Fruit fly (Drosophila melanogaster) whole organism, adult: Measurements from ENCODE around the gene CAH5.
A peak's percentile ranks its signal among the peaks of the same experiment; 100 is the strongest.

Source experiments
- CG11617 ChIP-seq: fragments of 200-800 bp; sonication (Bioruptor generic); optimal IDR thresholded peaks from 2 replicates; lab custom pipeline; 2017; ENCODE audit warnings: mild to moderate bottlenecking, missing biosample characterization, missing genetic modification reagents, missing genetic modification characterization
- CG12768 ChIP-seq: fragments of 200-800 bp; sonication (Bioruptor generic); optimal IDR thresholded peaks from 2 replicates; lab custom pipeline; 2017; ENCODE audit warnings: missing biosample characterization, missing genetic modification characterization, mild to moderate bottlenecking, moderate library complexity, missing genetic modification reagents
- CG14711 ChIP-seq: fragments of 200-800 bp; sonication (Bioruptor generic); optimal IDR thresholded peaks from 2 replicates; lab custom pipeline; 2018; ENCODE audit warnings: missing biosample characterization, mild to moderate bottlenecking, missing genetic modification characterization, moderate library complexity
- CG1620 ChIP-seq: fragments of 200-800 bp; sonication (Bioruptor generic); optimal IDR thresholded peaks from 2 replicates; lab custom pipeline; 2016; ENCODE audit warnings: missing biosample characterization, missing genetic modification characterization
- CG33017 ChIP-seq: fragments of 200-800 bp; sonication (Bioruptor generic); optimal IDR thresholded peaks from 2 replicates; lab custom pipeline; 2018; ENCODE audit warnings: missing biosample characterization, mild to moderate bottlenecking, missing genetic modification characterization, moderate library complexity
- CG5204 ChIP-seq: fragments of 200-800 bp; sonication (Bioruptor generic); optimal IDR thresholded peaks from 2 replicates; lab custom pipeline; 2016; ENCODE audit warnings: missing biosample characterization, missing genetic modification characterization
- CG7045 ChIP-seq: fragments of 200-800 bp; sonication (Bioruptor generic); optimal IDR thresholded peaks from 2 replicates; lab custom pipeline; 2017; ENCODE audit warnings: missing biosample characterization, mild to moderate bottlenecking, missing genetic modification characterization
- CG7101 ChIP-seq: fragments of 200-800 bp; sonication (Bioruptor generic); optimal IDR thresholded peaks from 2 replicates; lab custom pipeline; 2018; ENCODE audit warnings: missing biosample characterization, mild to moderate bottlenecking, missing genetic modification characterization, moderate library complexity
- Clk ChIP-seq: fragments of 200-800 bp; sonication (Bioruptor generic); optimal IDR thresholded peaks from 2 replicates; lab custom pipeline; 2017; ENCODE audit warnings: missing biosample characterization, missing genetic modification characterization
- Crg-1 ChIP-seq: fragments of 200-800 bp; sonication (Bioruptor generic); optimal IDR thresholded peaks from 2 replicates; lab custom pipeline; 2016; ENCODE audit warnings: missing biosample characterization, missing genetic modification characterization
- Hr96 ChIP-seq: fragments of 200-800 bp; sonication (Bioruptor generic); optimal IDR thresholded peaks from 2 replicates; lab custom pipeline; 2016; ENCODE audit warnings: missing biosample characterization, missing genetic modification characterization
- Mnt ChIP-seq: fragments of 200-800 bp; sonication (Bioruptor generic); optimal IDR thresholded peaks from 2 replicates; lab custom pipeline; 2016; ENCODE audit warnings: missing biosample characterization, mild to moderate bottlenecking, missing genetic modification characterization
- bab1 ChIP-seq: fragments of 200-800 bp; sonication (Bioruptor generic); optimal IDR thresholded peaks from 3 replicates; lab custom pipeline; 2019; ENCODE audit warnings: missing biosample characterization, mild to moderate bottlenecking, missing genetic modification characterization, moderate library complexity
- cic ChIP-seq: fragments of 200-800 bp; sonication (Bioruptor generic); optimal IDR thresholded peaks from 2 replicates; lab custom pipeline; 2017; ENCODE audit warnings: missing biosample characterization, mild to moderate bottlenecking, missing genetic modification characterization, moderate library complexity
- cnc ChIP-seq, 2 experiments: fragments of >200 bp; optimal IDR thresholded peaks; 2 replicates each; lab custom pipeline; 2017
- kay ChIP-seq: fragments of 200-800 bp; sonication (Bioruptor generic); peaks from one replicate; lab custom pipeline; 2016; ENCODE audit warnings: missing biosample characterization, missing genetic modification characterization, borderline replicate concordance
- ovo ChIP-seq: fragments of 200-800 bp; sonication (Bioruptor generic); optimal IDR thresholded peaks from 2 replicates; lab custom pipeline; 2016; ENCODE audit warnings: missing biosample characterization, missing genetic modification characterization
- pad ChIP-seq: fragments of 200-800 bp; sonication (Bioruptor generic); optimal IDR thresholded peaks from 3 replicates; lab custom pipeline; 2017; ENCODE audit warnings: missing biosample characterization, missing genetic modification characterization, mild to moderate bottlenecking, moderate library complexity, missing genetic modification reagents
- tj ChIP-seq: fragments of 200-800 bp; sonication (Bioruptor generic); optimal IDR thresholded peaks from 3 replicates; lab custom pipeline; 2017; ENCODE audit warnings: missing biosample characterization, mild to moderate bottlenecking, missing genetic modification characterization, moderate library complexity
- toe ChIP-seq: fragments of 200-800 bp; sonication (Bioruptor generic); optimal IDR thresholded peaks from 2 replicates; lab custom pipeline; 2016; ENCODE audit warnings: missing biosample characterization, missing genetic modification characterization

The CAH5 gene

DNA sequence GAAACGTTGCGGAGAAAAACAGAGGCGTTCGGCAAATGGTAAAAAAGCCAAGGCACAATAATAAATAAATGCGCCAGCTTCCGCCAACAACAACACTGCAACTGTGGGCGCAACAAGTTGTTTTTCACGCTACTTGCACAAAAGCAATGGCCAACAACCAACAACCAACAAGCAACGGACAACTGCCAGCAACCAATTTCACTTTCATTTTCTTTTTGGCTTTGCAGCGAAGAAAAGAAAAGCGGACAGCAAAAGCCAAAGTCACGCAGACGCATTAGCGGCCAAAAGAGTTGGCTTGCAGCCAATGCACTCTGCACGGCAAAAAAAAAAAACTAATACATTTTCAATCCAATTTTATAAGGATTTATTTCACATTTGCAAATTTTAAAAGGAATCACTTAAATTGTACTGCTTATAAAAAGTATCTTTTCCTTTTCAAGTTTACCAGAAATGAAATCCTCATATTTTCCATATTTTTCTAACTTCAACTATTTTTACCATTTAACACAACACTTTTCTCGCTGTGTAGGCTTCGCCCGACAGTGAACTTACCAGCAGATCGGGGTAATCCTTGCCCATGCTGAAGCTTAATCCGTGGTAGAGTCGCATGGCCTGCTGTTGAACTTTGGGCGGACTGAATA lies 11.1 kb upstream of the CAH5 start:
- no peak for TF ChIP-seq pad (GFP tag; lab: Kevin White, UChicago)
- no peak for TF ChIP-seq CG1620
- TF ChIP-seq Crg-1 (GFP tag; lab: Kevin White, UChicago), result no peak
- no peak for TF ChIP-seq CG33017 (tag; lab: Kevin White, UChicago)
- no peak for TF ChIP-seq toe (GFP tag; lab: Kevin White, UChicago)
- no peak for TF ChIP-seq Clk (GFP tag; lab: Kevin White, UChicago)
- TF ChIP-seq CG14711 (tag; lab: Kevin White, UChicago), result no peak
- no peak for TF ChIP-seq Mnt (GFP tag; lab: Kevin White, UChicago)
- no peak for TF ChIP-seq CG7101 (tag; lab: Kevin White, UChicago)
- no peak for TF ChIP-seq ovo (GFP tag; lab: Kevin White, UChicago)
- no peak for TF ChIP-seq Hr96 (GFP tag; lab: Kevin White, UChicago)
- TF ChIP-seq CG12768, result no peak
- no peak for TF ChIP-seq kay (GFP tag; lab: Kevin White, UChicago)

DNA sequence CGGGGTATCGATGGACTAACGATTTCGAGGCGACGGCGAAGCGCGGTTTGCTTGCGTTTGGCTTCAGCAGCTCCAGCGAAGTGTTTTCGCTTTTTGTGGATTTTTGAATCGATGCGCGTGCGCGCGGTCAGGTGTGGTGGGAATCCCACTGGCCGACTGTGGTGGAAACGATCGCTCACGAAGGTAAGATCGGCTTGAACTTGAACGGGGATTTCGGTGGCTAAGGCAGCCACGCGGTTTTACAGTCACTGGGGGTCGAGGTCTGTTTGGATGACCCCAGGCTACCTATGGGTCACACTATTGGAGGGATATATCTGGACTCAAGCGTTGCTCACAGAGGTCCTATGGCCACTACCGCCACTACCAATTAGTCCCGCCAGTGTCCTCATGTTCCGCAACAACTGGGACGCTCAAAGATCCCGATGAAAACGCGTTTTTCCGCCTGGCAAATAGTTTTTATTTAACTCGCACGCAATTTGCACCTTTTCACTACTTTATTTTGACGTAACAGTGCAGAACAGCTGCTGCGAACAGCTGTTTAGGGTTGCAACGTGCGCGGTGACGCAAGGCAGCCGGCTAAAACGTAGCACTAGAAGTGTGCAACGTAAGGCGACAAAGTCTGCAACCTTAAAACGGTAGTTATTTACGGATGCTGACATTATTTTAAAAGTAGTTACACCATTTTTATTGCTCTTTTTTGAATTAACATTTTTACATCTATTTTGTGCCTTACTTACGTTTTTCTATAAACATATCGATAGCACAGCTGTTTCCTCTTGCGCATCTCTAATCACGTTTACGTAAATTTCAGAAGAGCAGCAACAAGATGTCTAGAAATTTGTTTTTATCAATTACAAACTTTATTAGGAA lies 10.1 kb upstream of the CAH5 start, which contains the start of the genes qless and mRpL32:
Gene qless, minus strand, starts transcription at position 516 of the 870 bp plus-strand sequence.
Gene mRpL32, plus strand, starts transcription at position 780 of the 870 bp plus-strand sequence.
- peak; percentile 47 for TF ChIP-seq CG5204 (GFP tag; lab: Kevin White, UChicago)
- TF ChIP-seq tj (GFP tag; lab: Kevin White, UChicago), result peak; percentile 27
- peak; percentile 48 for TF ChIP-seq Hr96 (GFP tag; lab: Kevin White, UChicago)
- TF ChIP-seq Crg-1 (GFP tag; lab: Kevin White, UChicago), result peak; percentile 32
- TF ChIP-seq CG14711 (tag; lab: Kevin White, UChicago), result peak; percentile 97
- peak; percentile 14 for TF ChIP-seq ovo (GFP tag; lab: Kevin White, UChicago)
- TF ChIP-seq CG7101 (tag; lab: Kevin White, UChicago), result peak; percentile 57
- no peak for TF ChIP-seq cnc (optimal IDR thresholded peaks at IDR 0.05; lab: Kevin White, UChicago)
- no peak for TF ChIP-seq CG1620
- TF ChIP-seq CG12768, result peak; percentile 18
- peak; percentile 74 for TF ChIP-seq bab1 (GFP tag; lab: Kevin White, UChicago)
- TF ChIP-seq CG33017 (tag; lab: Kevin White, UChicago), result peak; percentile 18
- peak; percentile 10 for TF ChIP-seq pad (GFP tag; lab: Kevin White, UChicago)
- TF ChIP-seq kay (GFP tag; lab: Kevin White, UChicago), result no peak
- peak; percentile 68 for TF ChIP-seq toe (GFP tag; lab: Kevin White, UChicago)
- TF ChIP-seq CG7045, result peak; percentile 64
- peak; percentile 37 for TF ChIP-seq CG11617 (GFP tag; lab: Kevin White, UChicago)
- no peak for TF ChIP-seq cic (GFP tag; lab: Kevin White, UChicago)
- TF ChIP-seq Clk (GFP tag; lab: Kevin White, UChicago), result peak; percentile 43
- TF ChIP-seq Mnt (GFP tag; lab: Kevin White, UChicago), result peak; percentile 82

DNA sequence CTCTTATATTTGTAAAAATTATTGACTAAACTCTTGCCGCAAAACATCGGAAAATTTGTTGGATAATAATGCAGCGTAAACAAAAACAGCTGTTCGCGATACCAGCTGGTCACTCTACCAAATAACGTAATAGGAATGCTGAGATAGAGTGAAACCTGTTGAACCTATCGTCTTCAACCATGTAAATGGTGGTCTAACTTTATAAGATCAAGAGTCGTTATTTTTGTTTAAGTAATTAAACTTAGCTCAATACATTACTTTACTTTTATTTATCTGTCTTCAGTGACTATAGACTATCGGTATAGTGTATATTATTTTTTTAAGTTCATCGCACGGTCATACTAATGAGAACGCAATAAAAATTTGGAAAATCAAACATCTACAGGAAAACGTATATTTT lies 7.6 kb upstream of the CAH5 start, which contains the start of the genes CG1750 and spn-F:
Gene CG1750, minus strand, starts transcription at position 93 of the 400 bp plus-strand sequence.
Gene spn-F, plus strand, starts transcription at position 320 of the 400 bp plus-strand sequence.
- peak in 1 of 2 experiments; percentile 25 for TF ChIP-seq cnc (optimal IDR thresholded peaks at IDR 0.05; lab: Kevin White, UChicago)
- TF ChIP-seq Mnt (GFP tag; lab: Kevin White, UChicago), result no peak
- TF ChIP-seq CG14711 (tag; lab: Kevin White, UChicago), result peak; percentile 39
- TF ChIP-seq bab1 (GFP tag; lab: Kevin White, UChicago), result peak; percentile 61
- peak; percentile 68 for TF ChIP-seq tj (GFP tag; lab: Kevin White, UChicago)

dm6 chr3R:31257299-31257698 lies 5.1 kb upstream of the CAH5 start, which contains the start of gene CAH6:
Gene CAH6 (plus strand): TSS chr3R:31257599.
- TF ChIP-seq bab1 (GFP tag; lab: Kevin White, UChicago) (no peak), Hr96 (GFP tag; lab: Kevin White, UChicago) (no peak), CG33017 (tag; lab: Kevin White, UChicago) (no peak), cic (GFP tag; lab: Kevin White, UChicago) (no peak), Mnt (GFP tag; lab: Kevin White, UChicago) (no peak), CG7045 (no peak), Crg-1 (GFP tag; lab: Kevin White, UChicago) (no peak), CG1620 (no peak), CG5204 (GFP tag; lab: Kevin White, UChicago) (no peak), CG7101 (tag; lab: Kevin White, UChicago) (no peak), CG11617 (GFP tag; lab: Kevin White, UChicago) (no peak), cnc (optimal IDR thresholded peaks at IDR 0.05; lab: Kevin White, UChicago) (no peak), CG12768 (no peak), pad (GFP tag; lab: Kevin White, UChicago) (no peak), tj (GFP tag; lab: Kevin White, UChicago) (no peak), kay (GFP tag; lab: Kevin White, UChicago) (no peak), toe (GFP tag; lab: Kevin White, UChicago) (no peak), ovo (GFP tag; lab: Kevin White, UChicago) (no peak), CG14711 (tag; lab: Kevin White, UChicago) (no peak)

dm6 chr3R:31259947-31260346 lies 2.5 kb upstream of the CAH5 start, which contains the start of gene CAH16:
Gene CAH16 (plus strand): TSS chr3R:31260247.
- no peak for TF ChIP-seq kay (GFP tag; lab: Kevin White, UChicago)
- TF ChIP-seq CG7045, result no peak
- TF ChIP-seq CG7101 (tag; lab: Kevin White, UChicago), result no peak
- no peak for TF ChIP-seq Crg-1 (GFP tag; lab: Kevin White, UChicago)
- TF ChIP-seq toe (GFP tag; lab: Kevin White, UChicago), result no peak
- no peak for TF ChIP-seq pad (GFP tag; lab: Kevin White, UChicago)
- no peak for TF ChIP-seq ovo (GFP tag; lab: Kevin White, UChicago)
- no peak for TF ChIP-seq Mnt (GFP tag; lab: Kevin White, UChicago)
- TF ChIP-seq CG11617 (GFP tag; lab: Kevin White, UChicago), result no peak
- no peak for TF ChIP-seq CG5204 (GFP tag; lab: Kevin White, UChicago)
- TF ChIP-seq CG12768, result no peak
- no peak for TF ChIP-seq CG1620
- TF ChIP-seq bab1 (GFP tag; lab: Kevin White, UChicago), result no peak
- TF ChIP-seq cic (GFP tag; lab: Kevin White, UChicago), result no peak
